Worm (Caenorhabditis elegans): ENCODE data around the gene zmp-6.

zmp-6 gene

ce11 chrIII:7223029-7223428 is 24.6 kb downstream of the zmp-6 start, which contains the start of gene der-2:
Gene der-2 (minus strand): TSS chrIII:7223129.
- TF ChIP-seq scrt-1 (GFP tag; IDR thresholded peaks at IDR 0.05) (no peak), tbx-11 (GFP tag; IDR thresholded peaks at IDR 0.05) (no peak), ceh-36 (tag; optimal IDR thresholded peaks at IDR 0.05) (no peak), tra-4 (tag; optimal IDR thresholded peaks at IDR 0.05) (no peak), tbx-37 (GFP tag; conservative IDR thresholded peaks at IDR 0.05) (no peak), ceh-13 (GFP tag; optimal IDR thresholded peaks at IDR 0.05) (no peak), ama-1 (optimal IDR thresholded peaks at IDR 0.05) (no peak), hmbx-1 (tag; optimal IDR thresholded peaks at IDR 0.05) (no peak), flt-1 (GFP tag; IDR thresholded peaks at IDR 0.05) (no peak), F13C5.2 (tag; optimal IDR thresholded peaks at IDR 0.05) (no peak), B0310.2 (tag; optimal IDR thresholded peaks at IDR 0.05) (no peak), sea-1 (GFP tag; conservative IDR thresholded peaks at IDR 0.05) (no peak), hmg-4 (GFP tag; optimal IDR thresholded peaks at IDR 0.05) (no peak), aly-1 (tag; optimal IDR thresholded peaks at IDR 0.05) (no peak), hnd-1 (tag; optimal IDR thresholded peaks at IDR 0.05) (no peak), pes-1 (GFP tag; IDR thresholded peaks at IDR 0.05) (no peak), ets-7 (tag; optimal IDR thresholded peaks at IDR 0.05) (no peak)

ce11 chrIII:7221103-7221502 is 26.5 kb downstream of the zmp-6 start:
- TF ChIP-seq hmg-4 (GFP tag; optimal IDR thresholded peaks at IDR 0.05) = no peak
- no peak for TF ChIP-seq sea-1 (GFP tag; conservative IDR thresholded peaks at IDR 0.05)
- no peak for TF ChIP-seq F13C5.2 (tag; optimal IDR thresholded peaks at IDR 0.05)
- no peak for TF ChIP-seq ceh-13 (GFP tag; optimal IDR thresholded peaks at IDR 0.05)
- no peak for TF ChIP-seq pes-1 (GFP tag; IDR thresholded peaks at IDR 0.05)
- TF ChIP-seq hnd-1 (tag; optimal IDR thresholded peaks at IDR 0.05) = no peak
- no peak for TF ChIP-seq hmbx-1 (tag; optimal IDR thresholded peaks at IDR 0.05)

- TF ChIP-seq sea-1 (GFP tag; conservative IDR thresholded peaks at IDR 0.05) (no peak), ceh-36 (tag; optimal IDR thresholded peaks at IDR 0.05) (no peak), hnd-1 (tag; optimal IDR thresholded peaks at IDR 0.05) (no peak), ets-7 (tag; optimal IDR thresholded peaks at IDR 0.05) (no peak), tbx-37 (GFP tag; conservative IDR thresholded peaks at IDR 0.05) (no peak)
These were observed 30.6 kb downstream of the zmp-6 start for ce11 chrIII:7216924-7217521.

- TF ChIP-seq hmbx-1 (tag; optimal IDR thresholded peaks at IDR 0.05) (no peak), tra-4 (tag; optimal IDR thresholded peaks at IDR 0.05) (no peak), ceh-36 (tag; optimal IDR thresholded peaks at IDR 0.05) (no peak), sea-1 (GFP tag; conservative IDR thresholded peaks at IDR 0.05) (no peak), flt-1 (GFP tag; IDR thresholded peaks at IDR 0.05) (no peak), hnd-1 (tag; optimal IDR thresholded peaks at IDR 0.05) (no peak), tbx-11 (GFP tag; IDR thresholded peaks at IDR 0.05) (no peak), tbx-37 (GFP tag; conservative IDR thresholded peaks at IDR 0.05) (no peak)
These were observed 31.4 kb downstream of the zmp-6 start, which contains the start of gene R151.1 for ce11 chrIII:7216226-7216625. Gene R151.1 (plus strand): TSS chrIII:7216526.

ce11 chrIII:7215532-7215931 is 32.1 kb downstream of the zmp-6 start:
- TF ChIP-seq flt-1 (GFP tag; IDR thresholded peaks at IDR 0.05) = no peak
- no peak for TF ChIP-seq hnd-1 (tag; optimal IDR thresholded peaks at IDR 0.05)
- no peak for TF ChIP-seq tbx-11 (GFP tag; IDR thresholded peaks at IDR 0.05)
- TF ChIP-seq pes-1 (GFP tag; IDR thresholded peaks at IDR 0.05) = no peak
- TF ChIP-seq ceh-13 (GFP tag; optimal IDR thresholded peaks at IDR 0.05) = no peak
- no peak for TF ChIP-seq sea-1 (GFP tag; conservative IDR thresholded peaks at IDR 0.05)
- TF ChIP-seq ets-7 (tag; optimal IDR thresholded peaks at IDR 0.05) = no peak
- no peak for TF ChIP-seq hmbx-1 (tag; optimal IDR thresholded peaks at IDR 0.05)
- no peak for TF ChIP-seq aly-1 (tag; optimal IDR thresholded peaks at IDR 0.05)
- no peak for TF ChIP-seq F13C5.2 (tag; optimal IDR thresholded peaks at IDR 0.05)
- TF ChIP-seq hmg-4 (GFP tag; optimal IDR thresholded peaks at IDR 0.05) = no peak
- TF ChIP-seq tbx-37 (GFP tag; conservative IDR thresholded peaks at IDR 0.05) = no peak
- TF ChIP-seq scrt-1 (GFP tag; IDR thresholded peaks at IDR 0.05) = no peak

- TF ChIP-seq ets-7 (tag; optimal IDR thresholded peaks at IDR 0.05) (no peak), hnd-1 (tag; optimal IDR thresholded peaks at IDR 0.05) (no peak), scrt-1 (GFP tag; IDR thresholded peaks at IDR 0.05) (no peak), hmg-4 (GFP tag; optimal IDR thresholded peaks at IDR 0.05) (no peak), tbx-37 (GFP tag; conservative IDR thresholded peaks at IDR 0.05) (no peak), tbx-11 (GFP tag; IDR thresholded peaks at IDR 0.05) (no peak), flt-1 (GFP tag; IDR thresholded peaks at IDR 0.05) (no peak), tra-4 (tag; optimal IDR thresholded peaks at IDR 0.05) (no peak), ceh-36 (tag; optimal IDR thresholded peaks at IDR 0.05) (no peak), ceh-13 (GFP tag; optimal IDR thresholded peaks at IDR 0.05) (no peak), pes-1 (GFP tag; IDR thresholded peaks at IDR 0.05) (no peak), F13C5.2 (tag; optimal IDR thresholded peaks at IDR 0.05) (no peak), B0310.2 (tag; optimal IDR thresholded peaks at IDR 0.05) (no peak)
These were observed 35.6 kb downstream of the zmp-6 start for ce11 chrIII:7212028-7212427.

- TF ChIP-seq hmg-4 (GFP tag; optimal IDR thresholded peaks at IDR 0.05) = no peak
- TF ChIP-seq tbx-11 (GFP tag; IDR thresholded peaks at IDR 0.05) = no peak
- no peak for TF ChIP-seq flt-1 (GFP tag; IDR thresholded peaks at IDR 0.05)
- no peak for TF ChIP-seq hmbx-1 (tag; optimal IDR thresholded peaks at IDR 0.05)
- no peak for TF ChIP-seq scrt-1 (GFP tag; IDR thresholded peaks at IDR 0.05)
- no peak for TF ChIP-seq hnd-1 (tag; optimal IDR thresholded peaks at IDR 0.05)
- no peak for TF ChIP-seq ceh-13 (GFP tag; optimal IDR thresholded peaks at IDR 0.05)
- no peak for TF ChIP-seq F13C5.2 (tag; optimal IDR thresholded peaks at IDR 0.05)
- no peak for TF ChIP-seq ama-1 (optimal IDR thresholded peaks at IDR 0.05)
- no peak for TF ChIP-seq pes-1 (GFP tag; IDR thresholded peaks at IDR 0.05)
- TF ChIP-seq tbx-37 (GFP tag; conservative IDR thresholded peaks at IDR 0.05) = no peak
- TF ChIP-seq aly-1 (tag; optimal IDR thresholded peaks at IDR 0.05) = no peak
- TF ChIP-seq ceh-36 (tag; optimal IDR thresholded peaks at IDR 0.05) = no peak
- no peak for TF ChIP-seq sea-1 (GFP tag; conservative IDR thresholded peaks at IDR 0.05)
These were observed 37.2 kb downstream of the zmp-6 start for ce11 chrIII:7210486-7210885.
